Fruit fly (Drosophila melanogaster) whole organism, embryonic: ENCODE measurements around the gene Polr1H.

Experiments used
- Atf-2 ChIP-seq: fragments of 200-800 bp; sonication (Bioruptor generic); optimal IDR thresholded peaks from 2 replicates; lab custom pipeline; 2016; ENCODE audit warnings: missing biosample characterization, missing genetic modification characterization
- BEAF-32 ChIP-seq: fragments of 200-800 bp; sonication (Bioruptor generic); optimal IDR thresholded peaks from 3 replicates; lab custom pipeline; 2017; ENCODE audit warnings: missing biosample characterization, missing genetic modification characterization, mild to moderate bottlenecking, moderate library complexity, missing genetic modification reagents
- CG10321 ChIP-seq: fragments of 200-800 bp; sonication (Bioruptor generic); IDR thresholded peaks from 2 replicates; pipeline ENCODE4 v1.3.6; 2022; ENCODE audit warnings: missing biosample characterization, missing genetic modification characterization
- CG10462 ChIP-seq: fragments of 200-800 bp; sonication (Bioruptor generic); optimal IDR thresholded peaks from 2 replicates; lab custom pipeline; 2016; ENCODE audit warnings: missing biosample characterization, missing genetic modification characterization
- CG10565 ChIP-seq: fragments of 200-800 bp; sonication (Bioruptor generic); optimal IDR thresholded peaks from 3 replicates; lab custom pipeline; 2016; ENCODE audit warnings: missing biosample characterization, mild to moderate bottlenecking, missing genetic modification characterization
- CG11247 ChIP-seq: fragments of 200-800 bp; sonication (Bioruptor generic); IDR thresholded peaks from 2 replicates; pipeline ENCODE4 v1.3.6; 2022; ENCODE audit warnings: missing biosample characterization, missing genetic modification characterization
- CG16863 ChIP-seq: fragments of 200-800 bp; sonication (Bioruptor generic); optimal IDR thresholded peaks from 3 replicates; lab custom pipeline; 2016; ENCODE audit warnings: missing biosample characterization, missing genetic modification characterization
- CG18011 ChIP-seq: fragments of 200-800 bp; sonication (Bioruptor generic); optimal IDR thresholded peaks from 2 replicates; lab custom pipeline; 2017; ENCODE audit warnings: missing biosample characterization, missing genetic modification characterization, mild to moderate bottlenecking, moderate library complexity, missing genotype
- CG2120 ChIP-seq: fragments of 200-800 bp; sonication (Bioruptor generic); optimal IDR thresholded peaks from 3 replicates; lab custom pipeline; 2016; ENCODE audit warnings: missing biosample characterization, missing genetic modification characterization
- CG31388 ChIP-seq: fragments of 200-800 bp; sonication (Bioruptor generic); optimal IDR thresholded peaks from 2 replicates; lab custom pipeline; 2016; ENCODE audit warnings: missing biosample characterization, missing genetic modification characterization
- CG32532 ChIP-seq: fragments of 200-800 bp; sonication (Bioruptor generic); IDR thresholded peaks from 2 replicates; pipeline ENCODE4 v1.3.6; 2022; ENCODE audit warnings: missing biosample characterization, missing genetic modification characterization
- CG34376 ChIP-seq: fragments of 200-800 bp; sonication (Bioruptor generic); optimal IDR thresholded peaks from 2 replicates; lab custom pipeline; 2018; ENCODE audit warnings: missing biosample characterization, mild to moderate bottlenecking, missing genetic modification characterization
- CG3838 ChIP-seq: fragments of 200-800 bp; sonication (Bioruptor generic); optimal IDR thresholded peaks from 3 replicates; lab custom pipeline; 2016; ENCODE audit warnings: missing biosample characterization, missing genetic modification characterization
- CG4282 ChIP-seq: fragments of 200-800 bp; sonication (Bioruptor generic); optimal IDR thresholded peaks from 2 replicates; lab custom pipeline; 2016; ENCODE audit warnings: missing biosample characterization, missing genetic modification characterization
- CG4404 ChIP-seq: fragments of 200-800 bp; sonication (Bioruptor generic); IDR thresholded peaks from 2 replicates; pipeline ENCODE4 v1.3.6; 2022; ENCODE audit warnings: missing biosample characterization, missing genetic modification characterization
- CG4854 ChIP-seq: fragments of 200-800 bp; sonication (Bioruptor generic); optimal IDR thresholded peaks from 2 replicates; lab custom pipeline; 2016; ENCODE audit warnings: missing biosample characterization, missing genetic modification characterization, inconsistent platforms
- CG5245 ChIP-seq: fragments of 200-800 bp; sonication (Bioruptor generic); optimal IDR thresholded peaks from 3 replicates; lab custom pipeline; 2016; ENCODE audit warnings: missing biosample characterization, missing genetic modification characterization
- CG6689 ChIP-seq: fragments of 200-800 bp; sonication (Bioruptor generic); IDR thresholded peaks from 2 replicates; pipeline ENCODE4 v1.3.6; 2022; ENCODE audit warnings: missing biosample characterization, missing genetic modification characterization
- CG7372 ChIP-seq: fragments of 200-800 bp; sonication (Bioruptor generic); IDR thresholded peaks from 2 replicates; pipeline ENCODE4 v1.3.6; 2022; ENCODE audit warnings: missing biosample characterization, missing genetic modification characterization
- CG9797 ChIP-seq: fragments of 200-800 bp; sonication (Bioruptor generic); optimal IDR thresholded peaks from 3 replicates; lab custom pipeline; 2018; ENCODE audit warnings: missing biosample characterization, mild to moderate bottlenecking, missing genetic modification characterization
- CG9932 ChIP-seq: fragments of 200-800 bp; sonication (Bioruptor generic); IDR thresholded peaks from 2 replicates; pipeline ENCODE4 v1.3.6; 2022; ENCODE audit warnings: missing biosample characterization, missing genetic modification characterization
- CTCF ChIP-seq: fragments of 200-800 bp; sonication (Bioruptor generic); optimal IDR thresholded peaks from 2 replicates; lab custom pipeline; 2017; ENCODE audit warnings: missing biosample characterization, mild to moderate bottlenecking, missing genetic modification characterization, moderate library complexity
- CkIIα-i1 ChIP-seq: fragments of 200-800 bp; sonication (Bioruptor generic); IDR thresholded peaks from 2 replicates; pipeline ENCODE4 v1.3.6; 2022; ENCODE audit warnings: missing biosample characterization, missing genetic modification characterization
- Dad ChIP-seq: fragments of 200-800 bp; sonication (Bioruptor generic); optimal IDR thresholded peaks from 3 replicates; lab custom pipeline; 2016; ENCODE audit warnings: missing biosample characterization, missing genetic modification characterization
- Drgx ChIP-seq: fragments of 200-800 bp; sonication (Bioruptor generic); IDR thresholded peaks from 2 replicates; pipeline ENCODE4 v1.3.6; 2022; ENCODE audit warnings: missing biosample characterization, missing genetic modification characterization
- Eip74EF ChIP-seq, 2 experiments: fragments of 200-800 bp in 1 of 2; fragments of >200 bp in 1 of 2; sonication (Bioruptor generic) in 1 of 2; optimal IDR thresholded peaks; 2 replicates each; lab custom pipeline; 2017 to 2019; ENCODE audit warnings: missing biosample characterization in 2 of 2, missing genetic modification characterization in 2 of 2, mild to moderate bottlenecking in 1 of 2, moderate library complexity in 1 of 2
- HLHmδ ChIP-seq: fragments of 200-800 bp; sonication (Bioruptor generic); optimal IDR thresholded peaks from 2 replicates; lab custom pipeline; 2018; ENCODE audit warnings: missing biosample characterization, mild to moderate bottlenecking, missing genetic modification characterization, moderate library complexity
- Hr3 ChIP-seq: fragments of 200-800 bp; sonication (Bioruptor generic); optimal IDR thresholded peaks from 3 replicates; lab custom pipeline; 2016; ENCODE audit warnings: missing biosample characterization, missing genetic modification characterization
- Kr ChIP-seq: fragments of 200-800 bp; sonication (Bioruptor generic); optimal IDR thresholded peaks from 2 replicates; lab custom pipeline; 2017; ENCODE audit warnings: missing biosample characterization, mild to moderate bottlenecking, missing genetic modification characterization
- Lim3 ChIP-seq: fragments of 200-800 bp; sonication (Bioruptor generic); IDR thresholded peaks from 2 replicates; pipeline ENCODE4 v1.3.6; 2022; ENCODE audit warnings: missing biosample characterization, missing genetic modification characterization
- Lpt ChIP-seq: fragments of >200 bp; optimal IDR thresholded peaks from 2 replicates; lab custom pipeline; 2018; ENCODE audit warnings: missing biosample characterization, missing genetic modification characterization
- Med ChIP-seq: fragments of 200-800 bp; sonication (Bioruptor generic); peaks from one replicate; lab custom pipeline; 2016; ENCODE audit warnings: missing biosample characterization, missing genetic modification characterization, mild to moderate bottlenecking, inconsistent platforms, moderate library complexity
- NC2β ChIP-seq: fragments of 200-800 bp; sonication (Bioruptor generic); optimal IDR thresholded peaks from 2 replicates; lab custom pipeline; 2016; ENCODE audit warnings: missing biosample characterization, missing genetic modification characterization
- Nf-YA ChIP-seq: fragments of 200-800 bp; sonication (Bioruptor generic); IDR thresholded peaks from 2 replicates; pipeline ENCODE4 v1.3.6; 2022; ENCODE audit warnings: missing biosample characterization, missing genetic modification characterization
- PHDP ChIP-seq: fragments of 200-800 bp; sonication (Bioruptor generic); optimal IDR thresholded peaks from 3 replicates; lab custom pipeline; 2018; ENCODE audit warnings: missing biosample characterization, mild to moderate bottlenecking, missing genetic modification characterization, moderate library complexity
- Xrp1 ChIP-seq: fragments of 200-800 bp; sonication (Bioruptor generic); IDR thresholded peaks from 2 replicates; pipeline ENCODE4 v1.3.6; 2022; ENCODE audit warnings: missing biosample characterization, missing genetic modification characterization
- br ChIP-seq: fragments of >200 bp; optimal IDR thresholded peaks from 2 replicates; lab custom pipeline; 2017
- chm ChIP-seq: fragments of 200-800 bp; sonication (Bioruptor generic); IDR thresholded peaks from 2 replicates; pipeline ENCODE4 v1.3.6; 2022; ENCODE audit warnings: missing biosample characterization, missing genetic modification characterization
- disco-r ChIP-seq: fragments of 200-800 bp; sonication (Bioruptor generic); optimal IDR thresholded peaks from 2 replicates; lab custom pipeline; 2016; ENCODE audit warnings: missing biosample characterization, missing genetic modification characterization
- dm ChIP-seq: fragments of 200-800 bp; sonication (Bioruptor generic); optimal IDR thresholded peaks from 3 replicates; lab custom pipeline; 2016; ENCODE audit warnings: missing biosample characterization, missing genetic modification characterization
- dmrt11E ChIP-seq: fragments of 200-800 bp; sonication (Bioruptor generic); optimal IDR thresholded peaks from 3 replicates; lab custom pipeline; 2018; ENCODE audit warnings: missing biosample characterization, mild to moderate bottlenecking, missing genetic modification characterization, moderate library complexity
- fu2 ChIP-seq: fragments of 200-800 bp; sonication (Bioruptor generic); optimal IDR thresholded peaks from 2 replicates; lab custom pipeline; 2016; ENCODE audit warnings: missing biosample characterization, missing genetic modification characterization
- hth ChIP-seq: fragments of >200 bp; optimal IDR thresholded peaks from 2 replicates; lab custom pipeline; 2017; ENCODE audit warnings: inconsistent platforms
- kni ChIP-seq: fragments of 200-800 bp; sonication (Bioruptor generic); optimal IDR thresholded peaks from 3 replicates; lab custom pipeline; 2017; ENCODE audit warnings: mild to moderate bottlenecking, missing biosample characterization, missing genetic modification reagents, missing genetic modification characterization
- oc ChIP-seq: fragments of 200-800 bp; sonication (Bioruptor generic); optimal IDR thresholded peaks from 2 replicates; lab custom pipeline; 2018; ENCODE audit warnings: missing biosample characterization, mild to moderate bottlenecking, missing genetic modification characterization, moderate library complexity
- scrt ChIP-seq: fragments of 200-800 bp; sonication (Bioruptor generic); optimal IDR thresholded peaks from 2 replicates; lab custom pipeline; 2018; ENCODE audit warnings: missing biosample characterization, mild to moderate bottlenecking, missing genetic modification characterization, moderate library complexity
- so ChIP-seq: fragments of 200-800 bp; sonication (Bioruptor generic); IDR thresholded peaks from 3 replicates; pipeline ENCODE4 v1.3.6; 2022; ENCODE audit warnings: missing biosample characterization, missing genetic modification characterization
- sqz ChIP-seq: fragments of 200-800 bp; sonication (Bioruptor generic); optimal IDR thresholded peaks from 3 replicates; lab custom pipeline; 2018; ENCODE audit warnings: missing biosample characterization, mild to moderate bottlenecking, missing genetic modification characterization
- sr ChIP-seq: fragments of 200-800 bp; sonication (Bioruptor generic); IDR thresholded peaks from 3 replicates; pipeline ENCODE4 v1.3.6; 2022; ENCODE audit warnings: missing biosample characterization, missing genetic modification characterization
- tio ChIP-seq: fragments of 200-800 bp; sonication (Bioruptor generic); optimal IDR thresholded peaks from 2 replicates; lab custom pipeline; 2017; ENCODE audit warnings: missing biosample characterization, missing genetic modification characterization, inconsistent platforms
- vfl ChIP-seq: fragments of 200-800 bp; sonication (Bioruptor generic); optimal IDR thresholded peaks from 2 replicates; lab custom pipeline; 2016; ENCODE audit warnings: missing biosample characterization, missing genetic modification characterization
- zen ChIP-seq: fragments of 200-800 bp; sonication (Bioruptor generic); optimal IDR thresholded peaks from 3 replicates; lab custom pipeline; 2018; ENCODE audit warnings: missing biosample characterization, mild to moderate bottlenecking, missing genetic modification characterization, moderate library complexity
- zfh1 ChIP-seq: fragments of 200-800 bp; sonication (Bioruptor generic); IDR thresholded peaks from 3 replicates; pipeline ENCODE4 v1.3.6; 2022; ENCODE audit warnings: missing biosample characterization, missing genetic modification characterization

The Polr1H gene

dm6 chr3R:21808622-21809347 is 31.1 kb upstream of the Polr1H start (continued):
- no peak for TF ChIP-seq Lpt (GFP tag; lab: Kevin White, UChicago)
- peak; percentile 50 for TF ChIP-seq CG2120 (GFP tag; lab: Kevin White, UChicago)
- TF ChIP-seq Nf-YA, result no peak
- TF ChIP-seq Med (GFP tag; lab: Kevin White, UChicago), result peak; percentile 57
- no peak for TF ChIP-seq CG31388
- TF ChIP-seq CG10565 (GFP tag; lab: Kevin White, UChicago), result no peak
- no peak for TF ChIP-seq CG9932
- no peak for TF ChIP-seq vfl (GFP tag; lab: Kevin White, UChicago)
- no peak for TF ChIP-seq CG4854
- TF ChIP-seq Xrp1 (GFP tag; lab: Robert Waterston, UW), result no peak
- TF ChIP-seq Drgx (GFP tag; lab: Robert Waterston, UW), result no peak
- TF ChIP-seq CG10462 (GFP tag; lab: Kevin White, UChicago), result no peak
- no peak for TF ChIP-seq HLHmδ
- TF ChIP-seq sqz (GFP tag; lab: Kevin White, UChicago), result no peak
- TF ChIP-seq zfh1 (GFP tag; lab: Robert Waterston, UW), result no peak
- TF ChIP-seq Atf-2, result no peak
- TF ChIP-seq br (lab: Kevin White, UChicago), result no peak
- TF ChIP-seq CG7372 (GFP tag; lab: Robert Waterston, UW), result 0 out of 2 replicates have a peak, but pooled peaks have one; percentile 18
- TF ChIP-seq PHDP (tag; lab: Kevin White, UChicago), result no peak
- TF ChIP-seq CG10321 (GFP tag; lab: Robert Waterston, UW), result peak; percentile 87
- TF ChIP-seq Dad (GFP tag; lab: Kevin White, UChicago), result no peak
- no peak for TF ChIP-seq disco-r (GFP tag; lab: Kevin White, UChicago)
- no peak for TF ChIP-seq Hr3 (GFP tag; lab: Kevin White, UChicago)
- TF ChIP-seq hth (lab: Kevin White, UChicago), result no peak
- no peak for TF ChIP-seq Eip74EF (GFP tag; optimal IDR thresholded peaks at IDR 0.05; lab: Kevin White, UChicago)
- no peak for TF ChIP-seq CG11247 (GFP tag; lab: Robert Waterston, UW)
- TF ChIP-seq chm, result no peak
- no peak for TF ChIP-seq zen (tag; lab: Kevin White, UChicago)
- TF ChIP-seq CG18011 (GFP tag; lab: Kevin White, UChicago), result no peak
- TF ChIP-seq CG4282 (GFP tag; lab: Kevin White, UChicago), result no peak
- no peak for TF ChIP-seq dmrt11E (tag; lab: Kevin White, UChicago)
- no peak for TF ChIP-seq oc (tag; lab: Kevin White, UChicago)
- no peak for TF ChIP-seq Kr (GFP tag; lab: Kevin White, UChicago)
- no peak for TF ChIP-seq BEAF-32 (GFP tag; lab: Kevin White, UChicago)
- no peak for TF ChIP-seq CG4404 (GFP tag; lab: Robert Waterston, UW)
- no peak for TF ChIP-seq NC2β (GFP tag; lab: Kevin White, UChicago)
- no peak for TF ChIP-seq sr (GFP tag; lab: Robert Waterston, UW)
- TF ChIP-seq tio, result peak; percentile 11
- no peak for TF ChIP-seq CkIIα-i1 (GFP tag; lab: Robert Waterston, UW)
- no peak for TF ChIP-seq scrt (GFP tag; lab: Kevin White, UChicago)
- TF ChIP-seq dm (GFP tag; lab: Kevin White, UChicago), result no peak
- no peak for TF ChIP-seq CG3838 (GFP tag; lab: Kevin White, UChicago)
- TF ChIP-seq CTCF (GFP tag; lab: Kevin White, UChicago), result no peak
- no peak for TF ChIP-seq fu2
- TF ChIP-seq CG5245 (GFP tag; lab: Kevin White, UChicago), result no peak
- TF ChIP-seq so (GFP tag; lab: Robert Waterston, UW), result no peak
- TF ChIP-seq CG6689 (GFP tag; lab: Robert Waterston, UW), result no peak
- TF ChIP-seq CG16863 (GFP tag; lab: Kevin White, UChicago), result no peak
- TF ChIP-seq CG9797 (GFP tag; lab: Kevin White, UChicago), result no peak
- TF ChIP-seq Lim3 (GFP tag; lab: Robert Waterston, UW), result no peak
- TF ChIP-seq CG32532 (GFP tag; lab: Robert Waterston, UW), result no peak
- TF ChIP-seq kni (GFP tag; lab: Kevin White, UChicago), result no peak
- TF ChIP-seq CG34376 (GFP tag; lab: Kevin White, UChicago), result no peak
